Worm (Caenorhabditis elegans) whole organism, L4/young adult: Measurements from ENCODE around the gene F42A6.6.

Experiments
- W03F9.2 ChIP-seq: fragments of 150-350 bp; optimal IDR thresholded peaks from 2 replicates; lab custom pipeline; 2014; ENCODE audit warnings: missing biosample characterization, missing genetic modification characterization
- dao-5 ChIP-seq: sonication (generic microtip); optimal IDR thresholded peaks from 2 replicates; lab custom pipeline; 2016; ENCODE audit warnings: missing genotype, missing genetic modification characterization, moderate library complexity, missing compliant biosample characterization
- him-1 ChIP-seq: sonication (generic microtip); optimal IDR thresholded peaks from 2 replicates; lab custom pipeline; 2016; ENCODE audit warnings: missing genotype, missing genetic modification reagents, missing genetic modification characterization, missing compliant biosample characterization

ce11 chrIV:3383203-3383602 lies 46.5 kb upstream of the F42A6.6 start:
- TF ChIP-seq him-1: no peak
- TF ChIP-seq W03F9.2 (tag; lab: Kevin White, UChicago): no peak
- no peak for TF ChIP-seq dao-5 (tag; lab: Kevin White, UChicago)
